Fruit fly (Drosophila melanogaster) whole organism, prepupa: ENCODE results near the gene CG10237.
A peak's percentile ranks its signal among the peaks of the same experiment; 100 is the strongest.

Experiments
- Blimp-1 ChIP-seq: fragments of 200-800 bp; sonication (Bioruptor generic); optimal IDR thresholded peaks from 3 replicates; lab custom pipeline; 2017; ENCODE audit warnings: missing biosample characterization, missing genetic modification characterization, mild to moderate bottlenecking, moderate library complexity, missing genetic modification reagents
- CG10631 ChIP-seq: fragments of 200-800 bp; sonication (Bioruptor generic); optimal IDR thresholded peaks from 2 replicates; lab custom pipeline; 2016; ENCODE audit warnings: missing biosample characterization, missing genetic modification characterization
- CG10669 ChIP-seq: fragments of 200-800 bp; sonication (Bioruptor generic); optimal IDR thresholded peaks from 3 replicates; lab custom pipeline; 2018; ENCODE audit warnings: missing biosample characterization, mild to moderate bottlenecking, missing genetic modification characterization, moderate library complexity
- CG11294 ChIP-seq: fragments of 200-800 bp; sonication (Bioruptor generic); IDR thresholded peaks from 2 replicates; pipeline ENCODE4 v1.3.6; 2022; ENCODE audit warnings: missing biosample characterization, missing genetic modification characterization
- CG11902 ChIP-seq: fragments of 200-800 bp; sonication (Bioruptor generic); optimal IDR thresholded peaks from 3 replicates; lab custom pipeline; 2016; ENCODE audit warnings: missing biosample characterization, missing genetic modification characterization
- CG15336 ChIP-seq: fragments of 200-800 bp; sonication (Bioruptor generic); IDR thresholded peaks from 2 replicates; pipeline ENCODE4 v1.3.6; 2022; ENCODE audit warnings: missing biosample characterization, missing genetic modification characterization
- CG1621 ChIP-seq: fragments of 200-800 bp; sonication (Bioruptor generic); optimal IDR thresholded peaks from 3 replicates; lab custom pipeline; 2018; ENCODE audit warnings: missing biosample characterization, mild to moderate bottlenecking, missing genetic modification characterization
- CG3032 ChIP-seq: fragments of 200-800 bp; optimal IDR thresholded peaks from 2 replicates; lab custom pipeline; 2019; ENCODE audit warnings: missing biosample characterization, mild to moderate bottlenecking, missing genetic modification characterization, moderate library complexity
- CG31627 ChIP-seq: fragments of 200-800 bp; sonication (Bioruptor generic); optimal IDR thresholded peaks from 3 replicates; lab custom pipeline; 2016; ENCODE audit warnings: missing biosample characterization, missing genetic modification characterization
- CG32006 ChIP-seq: fragments of 200-800 bp; sonication (Bioruptor generic); optimal IDR thresholded peaks from 3 replicates; lab custom pipeline; 2017; ENCODE audit warnings: missing biosample characterization, mild to moderate bottlenecking, missing genetic modification characterization
- CG3919 ChIP-seq: fragments of 200-800 bp; sonication (Bioruptor generic); optimal IDR thresholded peaks from 3 replicates; lab custom pipeline; 2016; ENCODE audit warnings: missing biosample characterization, missing genetic modification characterization
- CG4318 ChIP-seq: fragments of 200-800 bp; sonication (Bioruptor generic); optimal IDR thresholded peaks from 3 replicates; lab custom pipeline; 2017; ENCODE audit warnings: missing biosample characterization, mild to moderate bottlenecking, missing genetic modification characterization
- CG6276 ChIP-seq: fragments of 200-800 bp; sonication (Bioruptor generic); optimal IDR thresholded peaks from 2 replicates; lab custom pipeline; 2017; ENCODE audit warnings: missing biosample characterization, mild to moderate bottlenecking, missing genetic modification characterization
- CG6792 ChIP-seq: fragments of 200-800 bp; sonication (Bioruptor generic); optimal IDR thresholded peaks from 3 replicates; lab custom pipeline; 2016; ENCODE audit warnings: missing biosample characterization, missing genetic modification characterization
- CG6808 ChIP-seq: fragments of 200-800 bp; sonication (Bioruptor generic); optimal IDR thresholded peaks from 3 replicates; lab custom pipeline; 2017; ENCODE audit warnings: missing biosample characterization, missing genetic modification characterization, mild to moderate bottlenecking, moderate library complexity, missing genetic modification reagents
- CG6854 ChIP-seq: fragments of 200-800 bp; sonication (Bioruptor generic); optimal IDR thresholded peaks from 2 replicates; lab custom pipeline; 2017; ENCODE audit warnings: missing biosample characterization, mild to moderate bottlenecking, missing genetic modification characterization
- CG8119 ChIP-seq: fragments of 200-800 bp; sonication (Bioruptor generic); IDR thresholded peaks from 3 replicates; pipeline ENCODE4 v1.3.6; 2022; ENCODE audit warnings: missing biosample characterization, missing genetic modification characterization
- CG8319 ChIP-seq: fragments of 200-800 bp; sonication (Bioruptor generic); optimal IDR thresholded peaks from 3 replicates; lab custom pipeline; 2016; ENCODE audit warnings: missing biosample characterization, missing genetic modification characterization
- CG8632 ChIP-seq: fragments of 200-800 bp; sonication (Bioruptor generic); optimal IDR thresholded peaks from 3 replicates; lab custom pipeline; 2016; ENCODE audit warnings: missing biosample characterization, missing genetic modification characterization
- CG9139 ChIP-seq: fragments of 200-800 bp; sonication (Bioruptor generic); optimal IDR thresholded peaks from 3 replicates; lab custom pipeline; 2017; ENCODE audit warnings: missing biosample characterization, mild to moderate bottlenecking, missing genetic modification characterization
- Eip75B ChIP-seq: fragments of 200-800 bp; sonication (Bioruptor generic); optimal IDR thresholded peaks from 3 replicates; lab custom pipeline; 2016; ENCODE audit warnings: missing biosample characterization, missing genetic modification characterization
- Eip93F ChIP-seq: fragments of 200-800 bp; sonication (Bioruptor generic); optimal IDR thresholded peaks from 2 replicates; lab custom pipeline; 2016; ENCODE audit warnings: missing biosample characterization, mild to moderate bottlenecking, missing genetic modification characterization
- Ets21C ChIP-seq: fragments of 200-800 bp; sonication (Bioruptor generic); optimal IDR thresholded peaks from 3 replicates; lab custom pipeline; 2016; ENCODE audit warnings: missing biosample characterization, missing genetic modification characterization
- Gug ChIP-seq: fragments of 200-800 bp; sonication (Bioruptor generic); IDR thresholded peaks from 2 replicates; pipeline ENCODE4 v1.3.6; 2022; ENCODE audit warnings: missing biosample characterization, missing genetic modification characterization
- Hr38 ChIP-seq: sonication (Bioruptor generic); optimal IDR thresholded peaks from 2 replicates; lab custom pipeline; 2016; ENCODE audit warnings: missing biosample characterization, missing genetic modification characterization
- Hr39 ChIP-seq: fragments of 200-800 bp; sonication (Bioruptor generic); optimal IDR thresholded peaks from 2 replicates; lab custom pipeline; 2016; ENCODE audit warnings: missing biosample characterization, missing genetic modification characterization
- Hr4 ChIP-seq: fragments of 200-800 bp; sonication (Bioruptor generic); optimal IDR thresholded peaks from 3 replicates; lab custom pipeline; 2016; ENCODE audit warnings: missing biosample characterization, missing genetic modification characterization
- Lpt ChIP-seq: fragments of 200-800 bp; sonication (Bioruptor generic); optimal IDR thresholded peaks from 3 replicates; lab custom pipeline; 2016; ENCODE audit warnings: missing biosample characterization, missing genetic modification characterization
- Met ChIP-seq: fragments of 200-800 bp; sonication (Bioruptor generic); optimal IDR thresholded peaks from 3 replicates; lab custom pipeline; 2016; ENCODE audit warnings: missing biosample characterization, missing genetic modification characterization
- OdsH ChIP-seq: fragments of 200-800 bp; sonication (Bioruptor generic); optimal IDR thresholded peaks from 3 replicates; lab custom pipeline; 2016; ENCODE audit warnings: missing biosample characterization, missing genetic modification characterization
- Smox ChIP-seq: fragments of 200-800 bp; sonication (Bioruptor generic); optimal IDR thresholded peaks from 3 replicates; lab custom pipeline; 2016; ENCODE audit warnings: missing biosample characterization, missing genetic modification characterization
- Sox102F ChIP-seq: fragments of 200-800 bp; sonication (Bioruptor generic); optimal IDR thresholded peaks from 2 replicates; lab custom pipeline; 2016; ENCODE audit warnings: missing biosample characterization, mild to moderate bottlenecking, missing genetic modification characterization
- Sox14 ChIP-seq: fragments of 200-800 bp; sonication (Bioruptor generic); optimal IDR thresholded peaks from 3 replicates; lab custom pipeline; 2016; ENCODE audit warnings: missing biosample characterization, missing genetic modification characterization
- Sox15 ChIP-seq: fragments of 200-800 bp; sonication (Bioruptor generic); optimal IDR thresholded peaks from 3 replicates; lab custom pipeline; 2016; ENCODE audit warnings: missing biosample characterization, missing genetic modification characterization
- achi ChIP-seq: fragments of 200-800 bp; sonication (Bioruptor generic); optimal IDR thresholded peaks from 3 replicates; lab custom pipeline; 2016; ENCODE audit warnings: missing biosample characterization, missing genetic modification characterization
- acj6 ChIP-seq: fragments of 200-800 bp; sonication (Bioruptor generic); optimal IDR thresholded peaks from 3 replicates; lab custom pipeline; 2016; ENCODE audit warnings: missing biosample characterization, missing genetic modification characterization
- cyc ChIP-seq: fragments of 200-800 bp; sonication (Bioruptor generic); optimal IDR thresholded peaks from 3 replicates; lab custom pipeline; 2016; ENCODE audit warnings: missing biosample characterization, missing genetic modification characterization
- dac ChIP-seq: fragments of 200-800 bp; sonication (Bioruptor generic); optimal IDR thresholded peaks from 2 replicates; lab custom pipeline; 2017; ENCODE audit warnings: missing biosample characterization, mild to moderate bottlenecking, missing genetic modification characterization
- dsx ChIP-seq: fragments of 200-800 bp; optimal IDR thresholded peaks from 3 replicates; lab custom pipeline; 2019; ENCODE audit warnings: missing biosample characterization, mild to moderate bottlenecking, missing genetic modification characterization, moderate library complexity; ENCODE audit not compliant: poor library complexity, severe bottlenecking
- eg ChIP-seq: fragments of 200-800 bp; sonication (Bioruptor generic); IDR thresholded peaks from 3 replicates; pipeline ENCODE4 v1.3.6; 2022; ENCODE audit warnings: missing biosample characterization, missing genetic modification characterization
- fd59A ChIP-seq: fragments of 200-800 bp; sonication (Bioruptor generic); optimal IDR thresholded peaks from 2 replicates; lab custom pipeline; 2017; ENCODE audit warnings: missing biosample characterization, mild to moderate bottlenecking, missing genetic modification characterization, missing genetic modification reagents
- lz ChIP-seq: fragments of 200-800 bp; sonication (Bioruptor generic); optimal IDR thresholded peaks from 3 replicates; lab custom pipeline; 2016; ENCODE audit warnings: missing biosample characterization, missing genetic modification characterization
- net ChIP-seq: fragments of 200-800 bp; sonication (Bioruptor generic); optimal IDR thresholded peaks from 3 replicates; lab custom pipeline; 2016; ENCODE audit warnings: missing biosample characterization, missing genetic modification characterization
- pdm3 ChIP-seq: fragments of 200-800 bp; sonication (Bioruptor generic); optimal IDR thresholded peaks from 3 replicates; lab custom pipeline; 2016; ENCODE audit warnings: missing biosample characterization, missing genetic modification characterization
- salr ChIP-seq, 2 experiments: fragments of 200-800 bp; sonication (Bioruptor generic); optimal IDR thresholded peaks; 3 replicates each; lab custom pipeline; 2016 to 2018; ENCODE audit warnings: missing biosample characterization in 2 of 2, missing genetic modification characterization in 2 of 2, mild to moderate bottlenecking in 1 of 2
- spab ChIP-seq: fragments of 200-800 bp; sonication (Bioruptor generic); optimal IDR thresholded peaks from 2 replicates; lab custom pipeline; 2017; ENCODE audit warnings: missing biosample characterization, mild to moderate bottlenecking, missing genetic modification characterization, missing genetic modification reagents
- svp ChIP-seq: fragments of 200-800 bp; sonication (Bioruptor generic); peaks from one replicate; lab custom pipeline; 2016; ENCODE audit warnings: missing biosample characterization, missing genetic modification characterization
- vri ChIP-seq: fragments of 200-800 bp; sonication (Bioruptor generic); optimal IDR thresholded peaks from 3 replicates; lab custom pipeline; 2016; ENCODE audit warnings: missing biosample characterization, mild to moderate bottlenecking, missing genetic modification characterization

The CG10237 gene

DNA sequence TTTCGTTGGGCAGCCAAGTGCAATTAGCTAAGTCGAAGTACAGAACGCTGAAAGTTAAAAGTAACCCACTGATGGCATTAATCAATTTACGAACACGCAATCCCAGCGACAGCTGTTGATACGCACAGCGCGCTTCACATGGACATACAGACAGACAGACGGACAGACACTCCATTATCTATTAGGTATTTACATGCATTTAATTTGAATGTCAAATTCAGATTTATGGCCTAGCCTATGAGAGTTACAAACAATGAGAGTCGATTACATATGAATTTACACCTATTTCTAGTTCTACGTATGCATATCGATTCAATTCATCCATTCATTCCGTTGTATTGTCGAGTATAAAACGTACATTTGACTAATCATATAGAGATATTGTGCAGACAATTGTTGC is at the start of gene CG10237:
Gene CG10237, minus strand, starts transcription at position 101 of the 400 bp plus-strand sequence.
- TF ChIP-seq Sox102F (GFP tag; lab: Kevin White, UChicago) (no peak), Smox (GFP tag; lab: Kevin White, UChicago) (no peak), svp (no peak), Eip93F (GFP tag; lab: Kevin White, UChicago) (no peak), CG32006 (GFP tag; lab: Kevin White, UChicago) (no peak), dsx (GFP tag; lab: Kevin White, UChicago) (no peak), achi (GFP tag; lab: Kevin White, UChicago) (no peak), CG11902 (GFP tag; lab: Kevin White, UChicago) (no peak), CG31627 (GFP tag; lab: Kevin White, UChicago) (no peak), spab (GFP tag; lab: Kevin White, UChicago) (no peak), net (GFP tag; lab: Kevin White, UChicago) (no peak), CG3032 (tag; lab: Kevin White, UChicago) (no peak), OdsH (no peak), CG6808 (GFP tag; lab: Kevin White, UChicago) (no peak), CG1621 (no peak), Met (GFP tag; lab: Kevin White, UChicago) (no peak), Hr4 (GFP tag; lab: Kevin White, UChicago) (no peak), CG10669 (GFP tag; lab: Kevin White, UChicago) (no peak), CG11294 (GFP tag; lab: Robert Waterston, UW) (no peak)
- TF ChIP-seq, all 60 proteins: peak for 0

DNA sequence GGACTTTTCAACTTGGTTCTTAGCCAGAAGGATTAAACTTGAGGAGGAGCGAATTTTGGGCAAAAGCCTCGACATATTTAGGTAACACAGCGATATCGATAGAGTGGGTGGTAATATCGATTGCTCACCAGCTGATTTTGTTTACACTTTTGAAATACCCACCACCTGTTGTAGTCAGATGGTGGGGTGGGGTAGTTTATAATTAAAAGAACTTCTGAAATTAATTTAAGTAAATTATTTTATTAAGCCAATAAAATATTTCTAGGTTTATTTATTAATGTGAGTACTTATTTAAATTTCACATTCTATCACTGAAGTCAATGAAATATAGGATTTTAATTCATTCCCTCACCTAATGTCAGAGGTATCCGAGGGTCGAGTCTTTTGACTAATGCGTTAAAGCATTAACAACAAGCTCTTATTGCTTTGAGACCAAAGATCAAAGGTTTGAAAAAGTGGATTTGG is 47.5 kb upstream of the CG10237 start, which contains the start of the genes CG10194 and CG18094:
Gene CG10194, minus strand, starts transcription at position 108 of the 465 bp plus-strand sequence.
Gene CG18094, plus strand, starts transcription at position 266 of the 465 bp plus-strand sequence.
- TF ChIP-seq OdsH (no peak), CG31627 (GFP tag; lab: Kevin White, UChicago) (peak; percentile 49), CG11294 (GFP tag; lab: Robert Waterston, UW) (peak; percentile 25; the same call in 1 of the 2 replicates), CG8632 (peak; percentile 59), Eip75B (no peak), CG1621 (no peak), CG6854 (GFP tag; lab: Kevin White, UChicago) (peak; percentile 9), CG3919 (no peak), CG11902 (GFP tag; lab: Kevin White, UChicago) (peak; percentile 8), cyc (GFP tag; lab: Kevin White, UChicago) (peak; percentile 60), CG9139 (GFP tag; lab: Kevin White, UChicago) (no peak), lz (GFP tag; lab: Kevin White, UChicago) (peak; percentile 53), pdm3 (GFP tag; lab: Kevin White, UChicago) (no peak), CG6808 (GFP tag; lab: Kevin White, UChicago) (no peak), Eip93F (GFP tag; lab: Kevin White, UChicago) (peak; percentile 1), CG10631 (GFP tag; lab: Kevin White, UChicago) (no peak), CG8319 (peak; percentile 7), acj6 (GFP tag; lab: Kevin White, UChicago) (no peak), spab (GFP tag; lab: Kevin White, UChicago) (no peak), svp (peak; percentile 86), CG6276 (no peak), Blimp-1 (no peak), Met (GFP tag; lab: Kevin White, UChicago) (no peak), Hr38 (GFP tag; lab: Kevin White, UChicago) (no peak), Sox15 (GFP tag; lab: Kevin White, UChicago) (peak; percentile 11), CG4318 (no peak), fd59A (GFP tag; lab: Kevin White, UChicago) (no peak), Hr39 (GFP tag; lab: Kevin White, UChicago) (no peak), salr (GFP tag; optimal IDR thresholded peaks at IDR 0.05; lab: Kevin White, UChicago) (no peak), CG15336 (GFP tag; lab: Robert Waterston, UW) (peak; percentile 48; the same call in 1 of the 2 replicates), Lpt (GFP tag; lab: Kevin White, UChicago) (no peak), vri (no peak), Smox (GFP tag; lab: Kevin White, UChicago) (no peak), achi (GFP tag; lab: Kevin White, UChicago) (no peak), dac (no peak), Sox14 (GFP tag; lab: Kevin White, UChicago) (no peak), Ets21C (GFP tag; lab: Kevin White, UChicago) (no peak), Gug (GFP tag; lab: Robert Waterston, UW) (no peak), CG8119 (peak; percentile 60; the same call in 2 of the 3 replicates), dsx (GFP tag; lab: Kevin White, UChicago) (no peak), eg (GFP tag; lab: Robert Waterston, UW) (peak; percentile 63; the same call in 2 of the 3 replicates), CG6792 (GFP tag; lab: Kevin White, UChicago) (peak; percentile 62)
